Fruit fly (Drosophila melanogaster): ENCODE measurements around the gene mth.

mth gene

DNA sequence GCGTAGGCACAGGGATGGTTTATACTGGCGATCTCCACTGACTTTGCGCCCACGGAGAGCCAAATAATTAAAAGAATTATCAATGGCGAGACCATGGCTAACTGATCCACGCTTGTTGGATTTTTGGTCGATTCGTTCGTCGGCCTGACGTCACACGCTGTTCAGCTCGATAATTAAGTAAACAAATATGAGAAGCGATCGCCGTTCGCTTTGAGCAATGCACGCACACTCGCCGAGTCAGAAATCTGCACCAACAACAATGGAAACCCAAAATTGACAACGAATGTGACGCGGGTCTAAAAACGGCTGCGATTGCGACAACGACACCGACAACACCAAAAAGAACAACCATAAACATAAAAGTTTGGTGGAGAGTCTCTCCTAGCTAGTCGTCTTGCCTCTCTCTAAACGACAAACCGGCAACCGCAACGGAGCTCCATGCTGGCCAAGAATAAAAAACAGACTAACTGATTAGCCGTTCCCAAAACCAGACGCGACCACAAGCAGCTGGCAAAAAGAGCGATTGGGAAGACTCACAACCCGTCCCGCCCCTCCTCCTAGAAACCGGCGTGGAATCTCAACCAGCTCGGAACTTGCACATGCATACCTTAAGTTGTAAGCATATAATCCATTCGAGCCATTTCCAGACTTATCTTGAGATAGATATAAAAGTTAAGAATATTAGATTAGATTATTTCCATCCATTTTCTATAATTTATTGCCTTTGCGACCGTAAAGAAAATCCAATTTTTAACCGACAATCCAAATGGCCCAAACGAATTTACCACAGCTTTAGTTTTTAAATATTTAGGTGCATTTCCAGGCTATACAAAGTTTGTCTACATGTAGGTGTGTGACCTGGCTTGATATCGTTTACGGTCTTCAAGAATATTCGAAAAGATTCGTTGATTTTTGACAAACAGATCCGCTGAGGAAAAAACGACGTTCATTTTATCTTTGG is 14.6 kb downstream of the mth start, which contains the start of gene mthl9 (continued):
- TF ChIP-seq MESR4 (GFP tag; optimal IDR thresholded peaks at IDR 0.05) (no peak), Gsc (GFP tag; IDR thresholded peaks at IDR 0.05) (no peak), CG15601 (tag; optimal IDR thresholded peaks at IDR 0.05) (no peak), jumu (GFP tag; optimal IDR thresholded peaks at IDR 0.05) (no peak), CG30020 (tag; optimal IDR thresholded peaks at IDR 0.05) (no peak), caup (GFP tag; optimal IDR thresholded peaks at IDR 0.05; ENCODE audit: severe bottlenecking) (peak; percentile 54), CG34422 (GFP tag; IDR thresholded peaks at IDR 0.05) (peak; percentile 56; the same call in 1 of the 3 replicates), CG2712 (tag; optimal IDR thresholded peaks at IDR 0.05) (no peak), CG16813 (GFP tag; IDR thresholded peaks at IDR 0.05; ENCODE audit: partially characterized antibody) (no peak), lola (GFP tag; optimal IDR thresholded peaks at IDR 0.05) (no peak), CG1832 (GFP tag; optimal IDR thresholded peaks at IDR 0.05) (no peak), tgo (GFP tag; IDR thresholded peaks at IDR 0.05) (no peak), CG1602 (GFP tag; optimal IDR thresholded peaks at IDR 0.05) (no peak), Atf6 (GFP tag; IDR thresholded peaks at IDR 0.05) (peak; percentile 56; the same call in 1 of the 2 replicates), ems (GFP tag; optimal IDR thresholded peaks at IDR 0.05) (no peak), emc (GFP tag; optimal IDR thresholded peaks at IDR 0.05) (no peak), Dek (tag; optimal IDR thresholded peaks at IDR 0.05) (no peak), CG6813 (GFP tag; optimal IDR thresholded peaks at IDR 0.05) (no peak), salm (tag; optimal IDR thresholded peaks at IDR 0.05) (no peak), run (tag; optimal IDR thresholded peaks at IDR 0.05) (peak; percentile 71), CG7372 (GFP tag; IDR thresholded peaks at IDR 0.05) (no peak), vnd (GFP tag; IDR thresholded peaks at IDR 0.05; ENCODE audit: partially characterized antibody) (0 out of 3 replicates have a peak, but pooled peaks have one; percentile 26), MTF-1 (GFP tag; optimal IDR thresholded peaks at IDR 0.05; ENCODE audit: borderline replicate concordance) (peak; percentile 6), CG1603 (tag; optimal IDR thresholded peaks at IDR 0.05) (no peak), CG33213 (GFP tag; optimal IDR thresholded peaks at IDR 0.05) (no peak), CG9797 (GFP tag; optimal IDR thresholded peaks at IDR 0.05) (no peak), CG17568 (GFP tag; optimal IDR thresholded peaks at IDR 0.05) (no peak), CG32767 (GFP tag; IDR thresholded peaks at IDR 0.05) (no peak), CG10462 (GFP tag; optimal IDR thresholded peaks at IDR 0.05) (no peak), CG14965 (GFP tag; optimal IDR thresholded peaks at IDR 0.05; ENCODE audit: borderline replicate concordance) (no peak), CG4820 (GFP tag; optimal IDR thresholded peaks at IDR 0.05) (no peak), Doc3 (GFP tag; IDR thresholded peaks at IDR 0.05; ENCODE audit: partially characterized antibody) (no peak), CG7928 (GFP tag; optimal IDR thresholded peaks at IDR 0.05) (no peak), da (GFP tag; optimal IDR thresholded peaks at IDR 0.05) (no peak), CG6683 (GFP tag; optimal IDR thresholded peaks at IDR 0.05) (no peak), Ada2b (GFP tag; IDR thresholded peaks at IDR 0.05) (no peak), Gug (GFP tag; IDR thresholded peaks at IDR 0.05) (no peak; the same call in 3 of the 4 replicates), Scr (GFP tag; IDR thresholded peaks at IDR 0.05; ENCODE audit: partially characterized antibody) (0 out of 2 replicates have a peak, but pooled peaks have one; percentile 24), CG8924 (tag; optimal IDR thresholded peaks at IDR 0.05) (peak; percentile 10), lmd (GFP tag; IDR thresholded peaks at IDR 0.05) (no peak; the same call in 1 of the 2 replicates), Dip2 (GFP tag; IDR thresholded peaks at IDR 0.05) (no peak), luna (GFP tag; optimal IDR thresholded peaks at IDR 0.05) (no peak), Max (GFP tag; optimal IDR thresholded peaks at IDR 0.05) (no peak), Optix (GFP tag; IDR thresholded peaks at IDR 0.05) (no peak), vfl (GFP tag; optimal IDR thresholded peaks at IDR 0.05) (no peak), CG13287 (GFP tag; IDR thresholded peaks at IDR 0.05; ENCODE audit: partially characterized antibody) (peak; percentile 45; the same call in 1 of the 2 replicates), h (optimal IDR thresholded peaks at IDR 0.05) (no peak), BtbVII (GFP tag; optimal IDR thresholded peaks at IDR 0.05) (peak; percentile 57)
